Worm (Caenorhabditis elegans): ENCODE results near the gene C50D2.7.
A peak's percentile ranks its signal among the peaks of the same experiment; 100 is the strongest.

Gene C50D2.7

DNA sequence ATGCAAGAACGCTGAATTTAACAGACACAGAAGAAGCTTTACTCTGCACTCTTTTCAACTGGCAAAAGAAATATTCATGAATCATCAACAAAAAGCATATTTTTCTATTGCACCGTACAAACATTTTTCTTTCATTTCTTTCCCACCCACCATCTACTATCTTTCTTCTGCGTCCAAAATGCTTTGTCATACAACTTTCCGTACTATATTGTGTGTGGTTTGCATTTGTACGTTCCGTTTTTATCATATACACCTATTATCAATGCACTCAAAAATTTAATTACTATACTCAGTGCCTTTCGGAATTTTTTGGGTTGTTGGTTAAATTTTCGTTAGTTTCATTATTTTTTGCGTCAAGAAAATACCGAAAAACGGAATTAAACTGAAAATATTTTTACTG lies 27.4 kb downstream of the C50D2.7 start:
- TF ChIP-seq nhr-43 (tag; optimal IDR thresholded peaks at IDR 0.05; ENCODE audit: poor library complexity, severe bottlenecking) (no peak), pqm-1 (tag; optimal IDR thresholded peaks at IDR 0.05) (peak; percentile 27), fkh-2 (tag; optimal IDR thresholded peaks at IDR 0.05) (no peak), sea-2 (GFP tag; optimal IDR thresholded peaks at IDR 0.05) (no peak), nhr-76 (tag; optimal IDR thresholded peaks at IDR 0.05) (no peak), lin-15B (tag; optimal IDR thresholded peaks at IDR 0.05) (no peak), elt-1 (tag; optimal IDR thresholded peaks at IDR 0.05) (no peak), ztf-11 (tag; optimal IDR thresholded peaks at IDR 0.05) (no peak), egl-27 (tag; optimal IDR thresholded peaks at IDR 0.05) (no peak), unc-39 (tag; optimal IDR thresholded peaks at IDR 0.05) (no peak), ama-1 (optimal IDR thresholded peaks at IDR 0.05) (no peak), egl-5 (tag; optimal IDR thresholded peaks at IDR 0.05) (no peak), elt-2 (tag; optimal IDR thresholded peaks at IDR 0.05) (peak; percentile 41), jun-1 (tag; optimal IDR thresholded peaks at IDR 0.05) (no peak), elt-3 (tag; optimal IDR thresholded peaks at IDR 0.05) (no peak)

DNA sequence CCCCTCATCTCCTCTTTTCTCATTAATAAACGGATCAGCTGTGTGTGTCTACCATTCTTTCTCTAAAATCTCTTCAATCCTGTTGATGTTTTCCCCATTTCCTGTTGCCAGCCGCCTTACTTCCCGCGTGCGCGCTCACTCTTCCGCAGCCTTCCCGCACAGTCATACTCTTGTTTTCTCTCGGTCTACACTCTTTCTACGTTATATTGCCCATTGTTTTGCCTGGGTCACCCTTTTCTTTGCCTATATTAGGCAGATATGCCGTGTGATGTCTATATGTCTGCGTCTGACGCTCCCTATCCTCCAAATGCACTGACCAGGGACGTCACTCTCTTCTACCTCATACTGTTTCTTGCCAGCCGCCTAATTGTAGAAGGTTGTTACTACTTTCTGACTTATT lies 28.8 kb downstream of the C50D2.7 start:
- TF ChIP-seq nhr-11 (tag; optimal IDR thresholded peaks at IDR 0.05): no peak
- TF ChIP-seq ceh-16 (tag; optimal IDR thresholded peaks at IDR 0.05): no peak
- TF ChIP-seq nhr-28 (tag; optimal IDR thresholded peaks at IDR 0.05): no peak
- TF ChIP-seq elt-3 (tag; optimal IDR thresholded peaks at IDR 0.05): peak in 1 of 3 experiments; percentile 53
- TF ChIP-seq mml-1 (tag; optimal IDR thresholded peaks at IDR 0.05): no peak
- TF ChIP-seq nhr-12 (tag; optimal IDR thresholded peaks at IDR 0.05): no peak
- TF ChIP-seq zag-1 (tag; optimal IDR thresholded peaks at IDR 0.05): no peak
- no peak for TF ChIP-seq unc-39 (tag; optimal IDR thresholded peaks at IDR 0.05)
- TF ChIP-seq nhr-237 (tag; optimal IDR thresholded peaks at IDR 0.05): no peak
- no peak for TF ChIP-seq R02D3.7 (tag; optimal IDR thresholded peaks at IDR 0.05)
- TF ChIP-seq fkh-10 (GFP tag; optimal IDR thresholded peaks at IDR 0.05): no peak
- TF ChIP-seq fos-1 (tag; optimal IDR thresholded peaks at IDR 0.05): no peak
- TF ChIP-seq egl-5 (tag; optimal IDR thresholded peaks at IDR 0.05): no peak
- no peak for TF ChIP-seq elt-1 (tag; optimal IDR thresholded peaks at IDR 0.05)
- TF ChIP-seq tbx-2 (tag; optimal IDR thresholded peaks at IDR 0.05): no peak
- TF ChIP-seq sea-2 (GFP tag; optimal IDR thresholded peaks at IDR 0.05): no peak
- peak; percentile 3 for TF ChIP-seq lin-39 (tag; optimal IDR thresholded peaks at IDR 0.05)
- no peak for TF ChIP-seq ztf-4 (tag; optimal IDR thresholded peaks at IDR 0.05)
- TF ChIP-seq lsy-12 (tag; optimal IDR thresholded peaks at IDR 0.05): no peak
- TF ChIP-seq ceh-9 (tag; optimal IDR thresholded peaks at IDR 0.05): no peak
- peak; percentile 76 for TF ChIP-seq nhr-23 (tag; optimal IDR thresholded peaks at IDR 0.05)
- no peak for TF ChIP-seq nhr-67 (tag; optimal IDR thresholded peaks at IDR 0.05)
- TF ChIP-seq ZK546.5 (tag; optimal IDR thresholded peaks at IDR 0.05): no peak
- peak; percentile 90 for TF ChIP-seq nhr-25 (tag; optimal IDR thresholded peaks at IDR 0.05)
- peak; percentile 56 for TF ChIP-seq hmg-11 (tag; optimal IDR thresholded peaks at IDR 0.05)
- TF ChIP-seq ztf-11 (tag; optimal IDR thresholded peaks at IDR 0.05): no peak
- no peak for TF ChIP-seq nhr-77 (tag; optimal IDR thresholded peaks at IDR 0.05)
- TF ChIP-seq nfya-1 (tag; optimal IDR thresholded peaks at IDR 0.05; ENCODE audit: insufficient read depth): peak; percentile 10
- TF ChIP-seq pha-4 (tag; optimal IDR thresholded peaks at IDR 0.05): peak; percentile 27
- TF ChIP-seq egl-27 (tag; optimal IDR thresholded peaks at IDR 0.05): no peak
- no peak for TF ChIP-seq daf-12 (tag; optimal IDR thresholded peaks at IDR 0.05)
- no peak for TF ChIP-seq fkh-2 (tag; optimal IDR thresholded peaks at IDR 0.05)
- TF ChIP-seq ama-1 (optimal IDR thresholded peaks at IDR 0.05): no peak
- TF ChIP-seq ceh-82 (tag; optimal IDR thresholded peaks at IDR 0.05): no peak
- TF ChIP-seq unc-62 (GFP tag; optimal IDR thresholded peaks at IDR 0.05): no peak
- no peak for TF ChIP-seq skn-1 (tag; optimal IDR thresholded peaks at IDR 0.05)
- TF ChIP-seq nhr-43 (tag; optimal IDR thresholded peaks at IDR 0.05; ENCODE audit: poor library complexity, severe bottlenecking): peak; percentile 72
- no peak for TF ChIP-seq lin-15B (tag; optimal IDR thresholded peaks at IDR 0.05)
- peak; percentile 3 for TF ChIP-seq elt-2 (tag; optimal IDR thresholded peaks at IDR 0.05)
- no peak for TF ChIP-seq snpc-4 (tag; optimal IDR thresholded peaks at IDR 0.05)
- no peak for TF ChIP-seq aly-2 (tag; optimal IDR thresholded peaks at IDR 0.05)
- no peak for TF ChIP-seq mdl-1 (tag; optimal IDR thresholded peaks at IDR 0.05)
- TF ChIP-seq eor-1 (tag; optimal IDR thresholded peaks at IDR 0.05): no peak
- TF ChIP-seq jun-1 (tag; optimal IDR thresholded peaks at IDR 0.05): peak; percentile 28
- no peak for TF ChIP-seq ceh-28 (tag; optimal IDR thresholded peaks at IDR 0.05)
- TF ChIP-seq pqm-1 (tag; optimal IDR thresholded peaks at IDR 0.05): no peak
- TF ChIP-seq nhr-76 (tag; optimal IDR thresholded peaks at IDR 0.05): no peak

All from whole organism, L3 larva.